Fruit fly (Drosophila melanogaster) whole organism, embryonic: ENCODE measurements around the gene eIF3d1.

Source experiments
- Bteb2 ChIP-seq: fragments of 200-800 bp; sonication (Bioruptor generic); optimal IDR thresholded peaks from 2 replicates; lab custom pipeline; 2016; ENCODE audit warnings: missing biosample characterization, missing genetic modification characterization
- C15 ChIP-seq: fragments of 200-800 bp; sonication (Bioruptor generic); IDR thresholded peaks from 3 replicates; pipeline ENCODE4 v1.3.6; 2022; ENCODE audit warnings: missing biosample characterization, missing genetic modification characterization
- CG11456 ChIP-seq: fragments of 200-800 bp; sonication (Bioruptor generic); IDR thresholded peaks from 3 replicates; pipeline ENCODE4 v1.3.6; 2022; ENCODE audit warnings: missing biosample characterization, missing genetic modification characterization
- CG12104 ChIP-seq: fragments of 200-800 bp; sonication (Bioruptor generic); optimal IDR thresholded peaks from 3 replicates; lab custom pipeline; 2016; ENCODE audit warnings: missing biosample characterization, missing genetic modification characterization
- CG12299 ChIP-seq: fragments of 200-800 bp; sonication (Bioruptor generic); optimal IDR thresholded peaks from 2 replicates; lab custom pipeline; 2018; ENCODE audit warnings: missing biosample characterization, mild to moderate bottlenecking, missing genetic modification characterization
- CG12659 ChIP-seq: fragments of 200-800 bp; sonication (Bioruptor generic); optimal IDR thresholded peaks from 3 replicates; lab custom pipeline; 2017; ENCODE audit warnings: mild to moderate bottlenecking, missing biosample characterization, missing genetic modification reagents, missing genetic modification characterization
- CG14667 ChIP-seq: fragments of 200-800 bp; sonication (Bioruptor generic); IDR thresholded peaks from 2 replicates; pipeline ENCODE4 v1.3.6; 2022; ENCODE audit warnings: missing biosample characterization, missing genetic modification characterization
- CG18011 ChIP-seq: fragments of 200-800 bp; sonication (Bioruptor generic); optimal IDR thresholded peaks from 2 replicates; lab custom pipeline; 2017; ENCODE audit warnings: missing biosample characterization, missing genetic modification characterization, mild to moderate bottlenecking, moderate library complexity, missing genotype
- CG2712 ChIP-seq: fragments of 200-800 bp; optimal IDR thresholded peaks from 3 replicates; lab custom pipeline; 2019; ENCODE audit warnings: missing biosample characterization, mild to moderate bottlenecking, missing genetic modification characterization, moderate library complexity
- CG4282 ChIP-seq: fragments of 200-800 bp; sonication (Bioruptor generic); optimal IDR thresholded peaks from 2 replicates; lab custom pipeline; 2016; ENCODE audit warnings: missing biosample characterization, missing genetic modification characterization
- CG5180 ChIP-seq: fragments of 200-800 bp; sonication (Bioruptor generic); optimal IDR thresholded peaks from 3 replicates; lab custom pipeline; 2017; ENCODE audit warnings: missing biosample characterization, missing genetic modification characterization, mild to moderate bottlenecking, moderate library complexity, missing genetic modification reagents
- CG6272 ChIP-seq: fragments of 200-800 bp; sonication (Bioruptor generic); IDR thresholded peaks from 2 replicates; pipeline ENCODE4 v1.3.6; 2022; ENCODE audit warnings: missing biosample characterization, missing genetic modification characterization
- CG6654 ChIP-seq: fragments of 200-800 bp; sonication (Bioruptor generic); optimal IDR thresholded peaks from 2 replicates; lab custom pipeline; 2017; ENCODE audit warnings: missing biosample characterization, mild to moderate bottlenecking, missing genetic modification characterization
- CG6854 ChIP-seq: fragments of 200-800 bp; sonication (Bioruptor generic); optimal IDR thresholded peaks from 3 replicates; lab custom pipeline; 2017; ENCODE audit warnings: missing biosample characterization, mild to moderate bottlenecking, missing genetic modification characterization
- CG7556 ChIP-seq: fragments of 200-800 bp; sonication (Bioruptor generic); optimal IDR thresholded peaks from 2 replicates; lab custom pipeline; 2017; ENCODE audit warnings: missing biosample characterization, mild to moderate bottlenecking, missing genetic modification characterization
- Dip2 ChIP-seq: fragments of 200-800 bp; sonication (Bioruptor generic); IDR thresholded peaks from 2 replicates; pipeline ENCODE4 v1.3.6; 2022; ENCODE audit warnings: missing biosample characterization, missing genetic modification characterization
- Doc3 ChIP-seq: fragments of 200-800 bp; sonication (Bioruptor generic); IDR thresholded peaks from 3 replicates; pipeline ENCODE4 v1.3.6; 2022; ENCODE audit warnings: missing biosample characterization, missing genetic modification characterization; ENCODE audit not compliant: partially characterized antibody
- Eip74EF ChIP-seq, 2 experiments: fragments of 200-800 bp in 1 of 2; fragments of >200 bp in 1 of 2; sonication (Bioruptor generic) in 1 of 2; optimal IDR thresholded peaks; 2 replicates each; lab custom pipeline; 2017 to 2019; ENCODE audit warnings: missing biosample characterization in 2 of 2, missing genetic modification characterization in 2 of 2, mild to moderate bottlenecking in 1 of 2, moderate library complexity in 1 of 2
- Fer1 ChIP-seq: fragments of 200-800 bp; sonication (Bioruptor generic); optimal IDR thresholded peaks from 2 replicates; lab custom pipeline; 2017; ENCODE audit warnings: missing biosample characterization, mild to moderate bottlenecking, missing genetic modification characterization
- HmgD ChIP-seq: fragments of 200-800 bp; sonication (Bioruptor generic); optimal IDR thresholded peaks from 3 replicates; lab custom pipeline; 2016; ENCODE audit warnings: missing biosample characterization, missing genetic modification characterization
- Hr3 ChIP-seq: fragments of 200-800 bp; sonication (Bioruptor generic); optimal IDR thresholded peaks from 3 replicates; lab custom pipeline; 2016; ENCODE audit warnings: missing biosample characterization, missing genetic modification characterization
- Hr78 ChIP-seq, 2 experiments: fragments of 200-800 bp in 1 of 2; fragments of >200 bp in 1 of 2; sonication (Bioruptor generic) in 1 of 2; optimal IDR thresholded peaks; 2 replicates each; lab custom pipeline; 2017 to 2019; ENCODE audit warnings: missing biosample characterization in 2 of 2, missing genetic modification characterization in 2 of 2, mild to moderate bottlenecking in 1 of 2, moderate library complexity in 1 of 2
- MTF-1 ChIP-seq: fragments of 200-800 bp; sonication (Bioruptor generic); optimal IDR thresholded peaks from 2 replicates; lab custom pipeline; 2018; ENCODE audit warnings: missing biosample characterization, mild to moderate bottlenecking, missing genetic modification characterization, borderline replicate concordance
- NfI ChIP-seq: fragments of 200-800 bp; sonication (Bioruptor generic); optimal IDR thresholded peaks from 3 replicates; lab custom pipeline; 2018; ENCODE audit warnings: missing biosample characterization, mild to moderate bottlenecking, missing genetic modification characterization, moderate library complexity
- Poxn ChIP-seq: fragments of 200-800 bp; sonication (Bioruptor generic); IDR thresholded peaks from 2 replicates; pipeline ENCODE4 v1.3.6; 2022; ENCODE audit warnings: missing biosample characterization, missing genetic modification characterization
- Rx ChIP-seq: fragments of 200-800 bp; sonication (Bioruptor generic); IDR thresholded peaks from 2 replicates; pipeline ENCODE4 v1.3.6; 2022; ENCODE audit warnings: missing biosample characterization, missing genetic modification characterization
- Taf1 ChIP-seq: fragments of 200-800 bp; sonication (Bioruptor generic); IDR thresholded peaks from 2 replicates; pipeline ENCODE4 v1.3.6; 2022; ENCODE audit warnings: missing biosample characterization, missing genetic modification characterization
- Tbp ChIP-seq: fragments of >200 bp; optimal IDR thresholded peaks from 2 replicates; lab custom pipeline; 2018; ENCODE audit warnings: missing biosample characterization, missing genetic modification characterization
- abd-A ChIP-seq: fragments of 200-800 bp; sonication (Bioruptor generic); optimal IDR thresholded peaks from 3 replicates; lab custom pipeline; 2019; ENCODE audit warnings: missing biosample characterization, mild to moderate bottlenecking, missing genetic modification characterization, moderate library complexity
- bbx ChIP-seq: fragments of 200-800 bp; sonication (Bioruptor generic); IDR thresholded peaks from 2 replicates; pipeline ENCODE4 v1.3.6; 2022; ENCODE audit warnings: missing biosample characterization, missing genetic modification characterization; ENCODE audit not compliant: partially characterized antibody
- bowl ChIP-seq: fragments of 200-800 bp; sonication (Bioruptor generic); IDR thresholded peaks from 2 replicates; pipeline ENCODE4 v1.3.6; 2022; ENCODE audit warnings: missing biosample characterization, missing genetic modification characterization
- btn ChIP-seq: fragments of 200-800 bp; sonication (Bioruptor generic); optimal IDR thresholded peaks from 2 replicates; lab custom pipeline; 2016; ENCODE audit warnings: missing biosample characterization, missing genetic modification characterization
- croc ChIP-seq: fragments of 200-800 bp; sonication (Bioruptor generic); conservative IDR thresholded peaks from 3 replicates; pipeline ENCODE4 v1.3.6; 2022; ENCODE audit warnings: missing biosample characterization, missing genetic modification characterization
- dimm ChIP-seq: fragments of 200-800 bp; sonication (Bioruptor generic); IDR thresholded peaks from 2 replicates; pipeline ENCODE4 v1.3.6; 2022; ENCODE audit warnings: missing biosample characterization, missing genetic modification characterization
- gcm2 ChIP-seq: fragments of 200-800 bp; sonication (Bioruptor generic); optimal IDR thresholded peaks from 2 replicates; lab custom pipeline; 2016; ENCODE audit warnings: missing biosample characterization, missing genetic modification characterization
- gfzf ChIP-seq: fragments of 200-800 bp; sonication (Bioruptor generic); optimal IDR thresholded peaks from 2 replicates; lab custom pipeline; 2016; ENCODE audit warnings: missing biosample characterization, mild to moderate bottlenecking, missing genetic modification characterization, moderate library complexity
- gsb-n ChIP-seq: fragments of 200-800 bp; sonication (Bioruptor generic); optimal IDR thresholded peaks from 3 replicates; lab custom pipeline; 2018; ENCODE audit warnings: missing biosample characterization, mild to moderate bottlenecking, missing genetic modification characterization
- her ChIP-seq: fragments of 200-800 bp; sonication (Bioruptor generic); optimal IDR thresholded peaks from 2 replicates; lab custom pipeline; 2016; ENCODE audit warnings: missing biosample characterization, missing genetic modification characterization
- insv ChIP-seq, 2 experiments: fragments of 200-800 bp; sonication (Bioruptor generic); optimal IDR thresholded peaks; 3 replicates each; lab custom pipeline; 2016 to 2018; ENCODE audit warnings: missing biosample characterization in 2 of 2, missing genetic modification characterization in 2 of 2
- klu ChIP-seq: fragments of 200-800 bp; sonication (Bioruptor generic); IDR thresholded peaks from 2 replicates; pipeline ENCODE4 v1.3.6; 2022; ENCODE audit warnings: missing biosample characterization, missing genetic modification characterization
- pros ChIP-seq: fragments of 200-800 bp; sonication (Bioruptor generic); optimal IDR thresholded peaks from 3 replicates; lab custom pipeline; 2019; ENCODE audit warnings: missing biosample characterization, mild to moderate bottlenecking, missing genetic modification characterization, moderate library complexity
- psq ChIP-seq: fragments of 200-800 bp; sonication (Bioruptor generic); optimal IDR thresholded peaks from 2 replicates; lab custom pipeline; 2017; ENCODE audit warnings: missing biosample characterization, missing genetic modification characterization
- pum ChIP-seq: fragments of 200-800 bp; sonication (Bioruptor generic); optimal IDR thresholded peaks from 2 replicates; lab custom pipeline; 2016; ENCODE audit warnings: missing biosample characterization, missing genetic modification characterization
- sd ChIP-seq: fragments of 200-800 bp; sonication (Bioruptor generic); optimal IDR thresholded peaks from 3 replicates; lab custom pipeline; 2018; ENCODE audit warnings: missing biosample characterization, mild to moderate bottlenecking, missing genetic modification characterization, moderate library complexity
- sob ChIP-seq: fragments of 200-800 bp; sonication (Bioruptor generic); IDR thresholded peaks from 2 replicates; pipeline ENCODE4 v1.3.6; 2022; ENCODE audit warnings: missing biosample characterization, missing genetic modification characterization
- stwl ChIP-seq: fragments of 200-800 bp; sonication (Bioruptor generic); optimal IDR thresholded peaks from 3 replicates; lab custom pipeline; 2018; ENCODE audit warnings: missing biosample characterization, mild to moderate bottlenecking, missing genetic modification characterization, moderate library complexity
- tin ChIP-seq: fragments of 200-800 bp; sonication (Bioruptor generic); optimal IDR thresholded peaks from 3 replicates; lab custom pipeline; 2016; ENCODE audit warnings: missing biosample characterization, missing genetic modification characterization
- toy ChIP-seq: fragments of 200-800 bp; sonication (Bioruptor generic); IDR thresholded peaks from 2 replicates; pipeline ENCODE4 v1.3.6; 2022; ENCODE audit warnings: missing biosample characterization, missing genetic modification characterization
- zen ChIP-seq: fragments of 200-800 bp; sonication (Bioruptor generic); optimal IDR thresholded peaks from 3 replicates; lab custom pipeline; 2018; ENCODE audit warnings: missing biosample characterization, mild to moderate bottlenecking, missing genetic modification characterization, moderate library complexity
- zf30C ChIP-seq: fragments of 200-800 bp; sonication (Bioruptor generic); optimal IDR thresholded peaks from 3 replicates; lab custom pipeline; 2018; ENCODE audit warnings: missing biosample characterization, mild to moderate bottlenecking, missing genetic modification characterization

The eIF3d1 gene

dm6 chr3R:23646183-23646582 is 33.7 kb upstream of the eIF3d1 start (continued):
- TF ChIP-seq Hr78 (GFP tag; optimal IDR thresholded peaks at IDR 0.05; lab: Kevin White, UChicago) (peak in 1 of 2 experiments; percentile 85), Bteb2 (GFP tag; lab: Kevin White, UChicago) (peak; percentile 42), croc (peak; percentile 62; the same call in 2 of the 3 replicates), CG6854 (GFP tag; lab: Kevin White, UChicago) (no peak), CG18011 (peak; percentile 51), Doc3 (GFP tag; lab: Robert Waterston, UW) (no peak), CG2712 (tag; lab: Kevin White, UChicago) (peak; percentile 73), zen (tag; lab: Kevin White, UChicago) (peak; percentile 19), Fer1 (GFP tag; lab: Kevin White, UChicago) (peak; percentile 60), Eip74EF (GFP tag; optimal IDR thresholded peaks at IDR 0.05; lab: Kevin White, UChicago) (peak in 1 of 2 experiments; percentile 49), Poxn (GFP tag; lab: Robert Waterston, UW) (no peak), abd-A (tag; lab: Kevin White, UChicago) (no peak), psq (no peak), Tbp (no peak), CG12659 (GFP tag; lab: Kevin White, UChicago) (peak; percentile 54), pum (GFP tag; lab: Kevin White, UChicago) (peak; percentile 63), Dip2 (GFP tag; lab: Robert Waterston, UW) (0 out of 2 replicates have a peak, but pooled peaks have one; percentile 13), NfI (GFP tag; lab: Kevin White, UChicago) (peak; percentile 63), CG5180 (GFP tag; lab: Kevin White, UChicago) (peak; percentile 38), Hr3 (GFP tag; lab: Kevin White, UChicago) (peak; percentile 49), insv (GFP tag; optimal IDR thresholded peaks at IDR 0.05; lab: Kevin White, UChicago) (no peak), tin (peak; percentile 75), pros (no peak), bbx (GFP tag; lab: Robert Waterston, UW) (no peak), MTF-1 (GFP tag; lab: Kevin White, UChicago) (peak; percentile 6), dimm (peak; percentile 65), C15 (peak; percentile 46; the same call in 1 of the 3 replicates), CG12104 (GFP tag; lab: Kevin White, UChicago) (peak; percentile 41), gfzf (GFP tag; lab: Kevin White, UChicago) (no peak), stwl (tag; lab: Kevin White, UChicago) (no peak), gcm2 (peak; percentile 49), CG7556 (GFP tag; lab: Kevin White, UChicago) (peak; percentile 57), CG14667 (GFP tag; lab: Robert Waterston, UW) (peak; percentile 67), CG6272 (GFP tag; lab: Robert Waterston, UW) (peak; percentile 55; the same call in 1 of the 2 replicates), sd (no peak), sob (GFP tag; lab: Robert Waterston, UW) (peak; percentile 67), Rx (peak; percentile 88), her (GFP tag; lab: Kevin White, UChicago) (peak; percentile 42), CG12299 (tag; lab: Kevin White, UChicago) (no peak), Taf1 (GFP tag; lab: Robert Waterston, UW) (no peak), zf30C (GFP tag; lab: Kevin White, UChicago) (no peak), klu (0 out of 2 replicates have a peak, but pooled peaks have one; percentile 36), HmgD (GFP tag; lab: Kevin White, UChicago) (peak; percentile 5), toy (GFP tag; lab: Robert Waterston, UW) (no peak), CG6654 (peak; percentile 61), CG4282 (GFP tag; lab: Kevin White, UChicago) (peak; percentile 21), btn (peak; percentile 36), CG11456 (GFP tag; lab: Robert Waterston, UW) (peak; percentile 75), gsb-n (tag; lab: Kevin White, UChicago) (peak; percentile 53), bowl (GFP tag; lab: Robert Waterston, UW) (peak; percentile 44; the same call in 1 of the 2 replicates)
